Worm (Caenorhabditis elegans) whole organism, late embryonic: ENCODE results near the gene kmo-1.

ENCODE experiments used
- Y22D7AL.16 ChIP-seq: sonication (generic microtip); optimal IDR thresholded peaks from 2 replicates; lab custom pipeline; 2016; ENCODE audit warnings: missing genetic modification characterization, missing compliant biosample characterization
- dmd-4 ChIP-seq: sonication (generic microtip); optimal IDR thresholded peaks from 2 replicates; lab custom pipeline; 2016; ENCODE audit warnings: borderline replicate concordance, missing genetic modification characterization, missing compliant biosample characterization
- elt-2 ChIP-seq: sonication (generic microtip); optimal IDR thresholded peaks from 2 replicates; lab custom pipeline; 2016; ENCODE audit warnings: missing genetic modification reagents, missing genetic modification characterization, missing compliant biosample characterization
- hlh-6 ChIP-seq: sonication (generic microtip); optimal IDR thresholded peaks from 2 replicates; lab custom pipeline; 2016; ENCODE audit warnings: missing genotype, missing genetic modification characterization, missing compliant biosample characterization
- nfya-1 ChIP-seq: sonication (generic microtip); optimal IDR thresholded peaks from 2 replicates; lab custom pipeline; 2017; ENCODE audit warnings: missing genetic modification characterization, mild to moderate bottlenecking, missing compliant biosample characterization, antibody characterized with exemption, moderate library complexity
- odd-2 ChIP-seq: sonication (generic microtip); optimal IDR thresholded peaks from 2 replicates; lab custom pipeline; 2017; ENCODE audit warnings: antibody characterized with exemption, mild to moderate bottlenecking, missing genetic modification characterization, missing compliant biosample characterization
- pha-4 ChIP-seq: fragments of 150-350 bp; optimal IDR thresholded peaks from 2 replicates; lab custom pipeline; 2018; ENCODE audit warnings: missing biosample characterization, missing genetic modification reagents, missing genetic modification characterization
- pros-1 ChIP-seq: fragments of 150-350 bp; optimal IDR thresholded peaks from 2 replicates; lab custom pipeline; 2014; ENCODE audit warnings: missing biosample characterization, missing genetic modification reagents, missing genetic modification characterization
- rnt-1 ChIP-seq: sonication (generic microtip); optimal IDR thresholded peaks from 2 replicates; lab custom pipeline; 2016; ENCODE audit warnings: missing genetic modification characterization, missing compliant biosample characterization
- sox-4 ChIP-seq: sonication (generic microtip); optimal IDR thresholded peaks from 2 replicates; lab custom pipeline; 2017; ENCODE audit warnings: mild to moderate bottlenecking, missing genetic modification characterization, inconsistent platforms, missing compliant biosample characterization
- syd-9 ChIP-seq: sonication (generic microtip); optimal IDR thresholded peaks from 2 replicates; lab custom pipeline; 2016; ENCODE audit warnings: mild to moderate bottlenecking, missing genetic modification characterization, moderate library complexity, missing compliant biosample characterization
- tbx-2 ChIP-seq: sonication (generic microtip); optimal IDR thresholded peaks from 2 replicates; lab custom pipeline; 2016; ENCODE audit warnings: missing genetic modification characterization, missing compliant biosample characterization
- unc-42 ChIP-seq: sonication (generic microtip); optimal IDR thresholded peaks from 2 replicates; lab custom pipeline; 2016; ENCODE audit warnings: missing genotype, missing genetic modification characterization, missing compliant biosample characterization

- TF ChIP-seq sox-4 (tag; lab: Kevin White, UChicago), result no peak
- TF ChIP-seq dmd-4 (tag; lab: Kevin White, UChicago), result no peak
- no peak for TF ChIP-seq syd-9 (tag; lab: Kevin White, UChicago)
- no peak for TF ChIP-seq odd-2 (tag; lab: Kevin White, UChicago)
- no peak for TF ChIP-seq hlh-6 (tag; lab: Kevin White, UChicago)
- TF ChIP-seq pros-1 (tag; lab: Kevin White, UChicago), result no peak
- no peak for TF ChIP-seq rnt-1 (tag; lab: Kevin White, UChicago)
- TF ChIP-seq unc-42, result no peak
- TF ChIP-seq Y22D7AL.16 (tag; lab: Kevin White, UChicago), result no peak
- no peak for TF ChIP-seq elt-2 (tag; lab: Kevin White, UChicago)
- TF ChIP-seq tbx-2, result no peak
- TF ChIP-seq nfya-1 (tag; lab: Kevin White, UChicago), result no peak
- no peak for TF ChIP-seq pha-4 (tag; lab: Kevin White, UChicago)
These were observed 21.4 kb upstream of the kmo-1 start, which contains the start of gene nhr-206 for ce11 chrV:12091759-12092158.
